Worm (Caenorhabditis elegans) whole organism, mixed stage, embryonic: ENCODE measurements around the gene bckd-1A.

ENCODE experiments used
- drap-1 ChIP-seq: fragments of 200-800 bp; sonication (Bioruptor generic); optimal IDR thresholded peaks from 3 replicates; lab custom pipeline; 2018; ENCODE audit warnings: mild to moderate bottlenecking, missing genetic modification characterization, missing compliant biosample characterization
- elt-3 ChIP-seq: fragments of 150-350 bp; optimal IDR thresholded peaks from 2 replicates; lab custom pipeline; 2014; ENCODE audit warnings: missing biosample characterization, missing genetic modification characterization
- mls-2 ChIP-seq: sonication (generic microtip); optimal IDR thresholded peaks from 2 replicates; lab custom pipeline; 2016; ENCODE audit warnings: mild to moderate bottlenecking, missing genetic modification characterization, moderate library complexity, missing compliant biosample characterization
- nhr-12 ChIP-seq: fragments of 150-350 bp; optimal IDR thresholded peaks from 2 replicates; lab custom pipeline; 2014; ENCODE audit warnings: missing biosample characterization, missing genetic modification characterization
- snpc-4 ChIP-seq: fragments of 150-350 bp; optimal IDR thresholded peaks from 2 replicates; lab custom pipeline; 2014; ENCODE audit warnings: missing biosample characterization, missing genetic modification characterization
- tbx-8 ChIP-seq: fragments of 200-800 bp; sonication (Bioruptor generic); optimal IDR thresholded peaks from 2 replicates; lab custom pipeline; 2018; ENCODE audit warnings: mild to moderate bottlenecking, missing genetic modification characterization, moderate library complexity, missing compliant biosample characterization
- unc-62 ChIP-seq: fragments of 150-350 bp; optimal IDR thresholded peaks from 2 replicates; lab custom pipeline; 2014; ENCODE audit warnings: missing biosample characterization, missing genetic modification reagents, missing genetic modification characterization
- ztf-11 ChIP-seq: fragments of 150-350 bp; optimal IDR thresholded peaks from 2 replicates; lab custom pipeline; 2014; ENCODE audit warnings: missing biosample characterization, missing genetic modification characterization

- no peak for TF ChIP-seq drap-1 (GFP tag; lab: Kevin White, UChicago)
- TF ChIP-seq nhr-12 (tag; lab: Kevin White, UChicago): no peak
- TF ChIP-seq elt-3 (tag; lab: Kevin White, UChicago): no peak
- TF ChIP-seq mls-2: no peak
- no peak for TF ChIP-seq tbx-8 (GFP tag; lab: Kevin White, UChicago)
- no peak for TF ChIP-seq unc-62 (GFP tag; lab: Kevin White, UChicago)
- TF ChIP-seq snpc-4 (tag; lab: Kevin White, UChicago): no peak
- TF ChIP-seq ztf-11 (tag; lab: Kevin White, UChicago): no peak
These were observed 18.7 kb upstream of the bckd-1A start, which contains the start of gene ZK1010.12 for ce11 chrIII:12990997-12991396.
